ENCODE assay signal across 1 fruit fly cellular context in the genomic region with DNA sequence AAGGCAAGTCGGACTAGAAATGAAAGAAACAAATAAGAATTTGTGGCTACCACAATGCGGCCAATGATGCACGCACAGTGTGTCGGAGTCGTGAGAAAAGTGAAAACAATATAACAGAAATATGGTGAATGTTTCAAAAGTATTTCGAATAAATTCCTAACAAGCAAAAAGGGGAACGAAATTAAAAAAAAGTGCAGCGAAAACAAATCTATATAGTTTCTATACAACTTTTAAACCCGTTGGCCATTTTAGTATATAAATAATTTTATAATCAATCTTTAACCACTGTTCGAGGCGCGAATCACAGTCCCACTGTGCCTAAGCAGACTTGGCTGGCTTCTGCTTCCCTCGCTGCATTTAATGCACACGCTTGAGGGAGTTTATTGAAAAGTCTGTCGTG.
TF ChIP-seq lines count a peak whose summit lies in the region.

No protein-coding gene starts in this region.

TF ChIP-seq in whole organism, embryonic, 481 proteins besides CTCF, POLR2A, EP300 and RAD21 (continued from another document and continues in another):
- TF ChIP-seq CG4617 (GFP tag; optimal IDR thresholded peaks at IDR 0.05; lab: Kevin White, UChicago; ENCODE audit: borderline replicate concordance) (no peak), CG32532 (GFP tag; IDR thresholded peaks at IDR 0.05; lab: Robert Waterston, UW) (no peak), CG4404 (GFP tag; IDR thresholded peaks at IDR 0.05; lab: Robert Waterston, UW) (no peak), Med (GFP tag; lab: Kevin White, UChicago) (peak; percentile 54), insv (GFP tag; optimal IDR thresholded peaks at IDR 0.05; lab: Kevin White, UChicago) (no peak), yki (optimal IDR thresholded peaks at IDR 0.05; lab: Kevin White, UChicago) (no peak), klu (GFP tag; IDR thresholded peaks at IDR 0.05; lab: Robert Waterston, UW) (no peak), Side (GFP tag; optimal IDR thresholded peaks at IDR 0.05; lab: Kevin White, UChicago) (no peak), CG4820 (GFP tag; optimal IDR thresholded peaks at IDR 0.05; lab: Kevin White, UChicago) (peak; percentile 50), eve (GFP tag; optimal IDR thresholded peaks at IDR 0.05; lab: Kevin White, UChicago) (peak in 1 of 2 experiments; percentile 71), zen2 (GFP tag; IDR thresholded peaks at IDR 0.05; lab: Robert Waterston, UW; ENCODE audit: partially characterized antibody) (no peak), CG11504 (tag; optimal IDR thresholded peaks at IDR 0.05; lab: Kevin White, UChicago) (peak; percentile 65), esg (GFP tag; conservative IDR thresholded peaks at IDR 0.05; lab: Robert Waterston, UW) (no peak), pros (GFP tag; optimal IDR thresholded peaks at IDR 0.05; lab: Kevin White, UChicago) (no peak), CG4854 (GFP tag; optimal IDR thresholded peaks at IDR 0.05; lab: Kevin White, UChicago) (no peak), hbn (GFP tag; IDR thresholded peaks at IDR 0.05; lab: Robert Waterston, UW; ENCODE audit: partially characterized antibody) (no peak), CHES-1-like (GFP tag; optimal IDR thresholded peaks at IDR 0.05; lab: Kevin White, UChicago) (no peak), ems (GFP tag; optimal IDR thresholded peaks at IDR 0.05; lab: Kevin White, UChicago) (no peak), CG9609 (GFP tag; optimal IDR thresholded peaks at IDR 0.05; lab: Kevin White, UChicago) (no peak), Usf (GFP tag; optimal IDR thresholded peaks at IDR 0.05; lab: Kevin White, UChicago) (no peak), dm (GFP tag; optimal IDR thresholded peaks at IDR 0.05; lab: Kevin White, UChicago) (no peak), CG9797 (GFP tag; optimal IDR thresholded peaks at IDR 0.05; lab: Kevin White, UChicago) (no peak), Stat92E (GFP tag; optimal IDR thresholded peaks at IDR 0.05; lab: Kevin White, UChicago) (no peak), MBD-R2 (GFP tag; IDR thresholded peaks at IDR 0.05; lab: Robert Waterston, UW) (no peak), Fer2 (tag; optimal IDR thresholded peaks at IDR 0.05; lab: Kevin White, UChicago) (no peak), CG8478 (optimal IDR thresholded peaks at IDR 0.05; lab: Kevin White, UChicago) (no peak), CG34224 (GFP tag; IDR thresholded peaks at IDR 0.05; lab: Robert Waterston, UW; ENCODE audit: partially characterized antibody) (no peak), CG5245 (GFP tag; optimal IDR thresholded peaks at IDR 0.05; lab: Kevin White, UChicago) (no peak), NfI (GFP tag; optimal IDR thresholded peaks at IDR 0.05; lab: Kevin White, UChicago) (no peak), rib (GFP tag; IDR thresholded peaks at IDR 0.05; lab: Robert Waterston, UW) (no peak), CG14965 (GFP tag; optimal IDR thresholded peaks at IDR 0.05; lab: Kevin White, UChicago; ENCODE audit: borderline replicate concordance) (no peak), wdn (GFP tag; IDR thresholded peaks at IDR 0.05; lab: Robert Waterston, UW) (no peak), Xbp1 (GFP tag; optimal IDR thresholded peaks at IDR 0.05; lab: Kevin White, UChicago) (peak; percentile 33), gt (GFP tag; IDR thresholded peaks at IDR 0.05; lab: Robert Waterston, UW) (no peak), CG18262 (tag; optimal IDR thresholded peaks at IDR 0.05; lab: Kevin White, UChicago) (peak; percentile 67), dimm (GFP tag; IDR thresholded peaks at IDR 0.05; lab: Robert Waterston, UW) (no peak), Dad (GFP tag; optimal IDR thresholded peaks at IDR 0.05; lab: Kevin White, UChicago) (no peak), CG7928 (GFP tag; optimal IDR thresholded peaks at IDR 0.05; lab: Kevin White, UChicago) (no peak), CG2889 (GFP tag; IDR thresholded peaks at IDR 0.05; lab: Robert Waterston, UW) (no peak), nmo (GFP tag; optimal IDR thresholded peaks at IDR 0.05; lab: Kevin White, UChicago) (peak; percentile 52), kay (GFP tag; optimal IDR thresholded peaks at IDR 0.05; lab: Kevin White, UChicago) (no peak), CG12659 (GFP tag; optimal IDR thresholded peaks at IDR 0.05; lab: Kevin White, UChicago) (no peak), Gsc (GFP tag; IDR thresholded peaks at IDR 0.05; lab: Robert Waterston, UW) (no peak), tx (GFP tag; optimal IDR thresholded peaks at IDR 0.05; lab: Kevin White, UChicago) (no peak), CG1233 (GFP tag; optimal IDR thresholded peaks at IDR 0.05; lab: Kevin White, UChicago) (no peak), Neu2 (GFP tag; optimal IDR thresholded peaks at IDR 0.05; lab: Kevin White, UChicago; ENCODE audit: borderline replicate concordance) (no peak), gro (GFP tag; optimal IDR thresholded peaks at IDR 0.05; lab: Kevin White, UChicago) (no peak), sens-2 (GFP tag; IDR thresholded peaks at IDR 0.05; lab: Robert Waterston, UW) (no peak), cad (GFP tag; optimal IDR thresholded peaks at IDR 0.05; lab: Kevin White, UChicago) (no peak), NC2α (GFP tag; optimal IDR thresholded peaks at IDR 0.05; lab: Kevin White, UChicago) (no peak), Bteb2 (GFP tag; optimal IDR thresholded peaks at IDR 0.05; lab: Kevin White, UChicago) (no peak), CG13894 (tag; optimal IDR thresholded peaks at IDR 0.05; lab: Kevin White, UChicago) (no peak), Blimp-1 (GFP tag; optimal IDR thresholded peaks at IDR 0.05; lab: Kevin White, UChicago) (peak; percentile 67), zfh1 (GFP tag; IDR thresholded peaks at IDR 0.05; lab: Robert Waterston, UW) (peak; percentile 55; the same call in 2 of the 3 replicates), CG12104 (GFP tag; optimal IDR thresholded peaks at IDR 0.05; lab: Kevin White, UChicago) (no peak), repo (GFP tag; optimal IDR thresholded peaks at IDR 0.05; lab: Kevin White, UChicago) (no peak), salm (tag; optimal IDR thresholded peaks at IDR 0.05; lab: Kevin White, UChicago) (no peak), CG13287 (GFP tag; IDR thresholded peaks at IDR 0.05; lab: Robert Waterston, UW; ENCODE audit: partially characterized antibody) (no peak), Trl (optimal IDR thresholded peaks at IDR 0.05; lab: Kevin White, UChicago) (no peak), Trl (GFP tag; optimal IDR thresholded peaks at IDR 0.05; lab: Kevin White, UChicago) (no peak), Fer3 (tag; optimal IDR thresholded peaks at IDR 0.05; lab: Kevin White, UChicago) (no peak), kni (GFP tag; optimal IDR thresholded peaks at IDR 0.05; lab: Kevin White, UChicago) (no peak), Gug (GFP tag; IDR thresholded peaks at IDR 0.05; lab: Robert Waterston, UW) (no peak), CG2678 (tag; optimal IDR thresholded peaks at IDR 0.05; lab: Kevin White, UChicago) (peak; percentile 52), kah (GFP tag; optimal IDR thresholded peaks at IDR 0.05; lab: Kevin White, UChicago) (no peak), exex (tag; optimal IDR thresholded peaks at IDR 0.05; lab: Kevin White, UChicago) (no peak), cwo (GFP tag; optimal IDR thresholded peaks at IDR 0.05; lab: Kevin White, UChicago) (no peak), CG14441 (GFP tag; IDR thresholded peaks at IDR 0.05; lab: Robert Waterston, UW) (no peak), CG12391 (tag; optimal IDR thresholded peaks at IDR 0.05; lab: Kevin White, UChicago) (peak; percentile 50), CG7786 (GFP tag; optimal IDR thresholded peaks at IDR 0.05; lab: Kevin White, UChicago) (no peak), CG7963 (GFP tag; IDR thresholded peaks at IDR 0.05; lab: Robert Waterston, UW; ENCODE audit: partially characterized antibody) (no peak), Doc3 (GFP tag; IDR thresholded peaks at IDR 0.05; lab: Robert Waterston, UW; ENCODE audit: partially characterized antibody) (no peak), Myb (GFP tag; optimal IDR thresholded peaks at IDR 0.05; lab: Kevin White, UChicago) (no peak), Hey (tag; optimal IDR thresholded peaks at IDR 0.05; lab: Kevin White, UChicago) (no peak), Dll (GFP tag; IDR thresholded peaks at IDR 0.05; lab: Robert Waterston, UW; ENCODE audit: partially characterized antibody) (no peak), eyg (GFP tag; optimal IDR thresholded peaks at IDR 0.05; lab: Kevin White, UChicago) (no peak), D19A (tag; optimal IDR thresholded peaks at IDR 0.05; lab: Kevin White, UChicago) (peak; percentile 42), CG42726 (GFP tag; IDR thresholded peaks at IDR 0.05; lab: Robert Waterston, UW; ENCODE audit: partially characterized antibody) (no peak), CG7987 (GFP tag; optimal IDR thresholded peaks at IDR 0.05; lab: Kevin White, UChicago) (no peak), HLH4C (GFP tag; IDR thresholded peaks at IDR 0.05; lab: Robert Waterston, UW; ENCODE audit: partially characterized antibody) (no peak), CG3407 (GFP tag; optimal IDR thresholded peaks at IDR 0.05; lab: Kevin White, UChicago) (peak; percentile 33), CG4707 (GFP tag; optimal IDR thresholded peaks at IDR 0.05; lab: Kevin White, UChicago) (no peak), Camta (GFP tag; optimal IDR thresholded peaks at IDR 0.05; lab: Kevin White, UChicago) (no peak), HLH3B (GFP tag; IDR thresholded peaks at IDR 0.05; lab: Robert Waterston, UW) (no peak), CG34376 (GFP tag; optimal IDR thresholded peaks at IDR 0.05; lab: Kevin White, UChicago) (no peak), Awh (GFP tag; IDR thresholded peaks at IDR 0.05; lab: Robert Waterston, UW) (peak; percentile 23; the same call in 1 of the 2 replicates), CG1603 (tag; optimal IDR thresholded peaks at IDR 0.05; lab: Kevin White, UChicago) (no peak), CG11696 (GFP tag; IDR thresholded peaks at IDR 0.05; lab: Robert Waterston, UW) (no peak), CG7745 (tag; optimal IDR thresholded peaks at IDR 0.05; lab: Kevin White, UChicago) (no peak), tup (GFP tag; optimal IDR thresholded peaks at IDR 0.05; lab: Kevin White, UChicago) (no peak), Lim3 (GFP tag; IDR thresholded peaks at IDR 0.05; lab: Robert Waterston, UW) (no peak), D19B (GFP tag; optimal IDR thresholded peaks at IDR 0.05; lab: Kevin White, UChicago) (no peak), Mrtf (GFP tag; IDR thresholded peaks at IDR 0.05; lab: Robert Waterston, UW) (no peak), ftz-f1 (GFP tag; optimal IDR thresholded peaks at IDR 0.05; lab: Kevin White, UChicago) (no peak), slou (GFP tag; optimal IDR thresholded peaks at IDR 0.05; lab: Kevin White, UChicago) (no peak), CG6175 (GFP tag; IDR thresholded peaks at IDR 0.05; lab: Robert Waterston, UW) (no peak), CG43689 (GFP tag; IDR thresholded peaks at IDR 0.05; lab: Robert Waterston, UW) (no peak), Lhr (GFP tag; optimal IDR thresholded peaks at IDR 0.05; lab: Kevin White, UChicago) (no peak), CG9932 (GFP tag; IDR thresholded peaks at IDR 0.05; lab: Robert Waterston, UW) (no peak), CG13296 (GFP tag; optimal IDR thresholded peaks at IDR 0.05; lab: Kevin White, UChicago) (no peak), CG30403 (GFP tag; optimal IDR thresholded peaks at IDR 0.05; lab: Kevin White, UChicago) (peak; percentile 22), Ada2b (GFP tag; IDR thresholded peaks at IDR 0.05; lab: Robert Waterston, UW) (no peak), CG3995 (GFP tag; optimal IDR thresholded peaks at IDR 0.05; lab: Kevin White, UChicago) (no peak), CG8944 (GFP tag; optimal IDR thresholded peaks at IDR 0.05; lab: Kevin White, UChicago) (no peak), TFAM (GFP tag; optimal IDR thresholded peaks at IDR 0.05; lab: Kevin White, UChicago) (no peak), Mes4 (GFP tag; optimal IDR thresholded peaks at IDR 0.05; lab: Kevin White, UChicago) (no peak), Scr (GFP tag; IDR thresholded peaks at IDR 0.05; lab: Robert Waterston, UW; ENCODE audit: partially characterized antibody) (no peak), ash1 (GFP tag; optimal IDR thresholded peaks at IDR 0.05; lab: Kevin White, UChicago) (no peak), disco-r (GFP tag; optimal IDR thresholded peaks at IDR 0.05; lab: Kevin White, UChicago) (no peak), gcm2 (GFP tag; optimal IDR thresholded peaks at IDR 0.05; lab: Kevin White, UChicago) (no peak), Oli (tag; optimal IDR thresholded peaks at IDR 0.05; lab: Kevin White, UChicago) (peak; percentile 50), CG3726 (GFP tag; IDR thresholded peaks at IDR 0.05; lab: Robert Waterston, UW) (no peak), CG1792 (GFP tag; optimal IDR thresholded peaks at IDR 0.05; lab: Kevin White, UChicago) (no peak), Hr78 (GFP tag; optimal IDR thresholded peaks at IDR 0.05; lab: Kevin White, UChicago) (no peak), CG32767 (GFP tag; IDR thresholded peaks at IDR 0.05; lab: Robert Waterston, UW) (no peak), CG10366 (GFP tag; IDR thresholded peaks at IDR 0.05; lab: Robert Waterston, UW) (peak; percentile 33; the same call in 1 of the 2 replicates), Oaz (GFP tag; IDR thresholded peaks at IDR 0.05; lab: Robert Waterston, UW) (no peak), CG14710 (tag; optimal IDR thresholded peaks at IDR 0.05; lab: Kevin White, UChicago) (peak; percentile 43), CG14050 (GFP tag; IDR thresholded peaks at IDR 0.05; lab: Robert Waterston, UW) (no peak), HmgD (GFP tag; optimal IDR thresholded peaks at IDR 0.05; lab: Kevin White, UChicago) (no peak), Vsx1 (GFP tag; optimal IDR thresholded peaks at IDR 0.05; lab: Kevin White, UChicago) (peak; percentile 7), sob (GFP tag; IDR thresholded peaks at IDR 0.05; lab: Robert Waterston, UW) (no peak), ab (GFP tag; optimal IDR thresholded peaks at IDR 0.05; lab: Kevin White, UChicago) (no peak), inv (GFP tag; IDR thresholded peaks at IDR 0.05; lab: Robert Waterston, UW; ENCODE audit: partially characterized antibody) (no peak), aop (GFP tag; IDR thresholded peaks at IDR 0.05; lab: Robert Waterston, UW) (no peak), phol (tag; optimal IDR thresholded peaks at IDR 0.05; lab: Kevin White, UChicago) (peak; percentile 63), fd96Cb (tag; optimal IDR thresholded peaks at IDR 0.05; lab: Kevin White, UChicago) (peak; percentile 41), Nf-YB (GFP tag; optimal IDR thresholded peaks at IDR 0.05; lab: Kevin White, UChicago) (no peak), HLH54F (GFP tag; optimal IDR thresholded peaks at IDR 0.05; lab: Kevin White, UChicago) (no peak), fd102C (GFP tag; optimal IDR thresholded peaks at IDR 0.05; lab: Kevin White, UChicago) (no peak), hth (optimal IDR thresholded peaks at IDR 0.05; lab: Kevin White, UChicago) (no peak), CG10462 (GFP tag; optimal IDR thresholded peaks at IDR 0.05; lab: Kevin White, UChicago) (no peak), bab2 (GFP tag; optimal IDR thresholded peaks at IDR 0.05; lab: Kevin White, UChicago) (no peak)
